Fruit fly (Drosophila melanogaster) whole organism, wandering third instar larva: ENCODE results near the gene CG42717.

Experiments used
- Abd-B ChIP-seq: fragments of >200 bp; optimal IDR thresholded peaks from 2 replicates; lab custom pipeline; 2017; ENCODE audit warnings: missing biosample characterization, missing genetic modification characterization
- CG9705 ChIP-seq: fragments of 200-800 bp; sonication (Bioruptor generic); optimal IDR thresholded peaks from 2 replicates; lab custom pipeline; 2018; ENCODE audit warnings: missing biosample characterization, mild to moderate bottlenecking, missing genetic modification characterization
- CrebA ChIP-seq: fragments of 200-800 bp; sonication (Bioruptor generic); optimal IDR thresholded peaks from 2 replicates; lab custom pipeline; 2016; ENCODE audit warnings: missing biosample characterization, mild to moderate bottlenecking, missing genetic modification characterization, borderline replicate concordance
- Dfd ChIP-seq: fragments of >200 bp; optimal IDR thresholded peaks from 2 replicates; lab custom pipeline; 2017; ENCODE audit warnings: missing biosample characterization, missing genetic modification characterization
- Dif ChIP-seq: fragments of 200-275, 200-300 bp; sonication (Bioruptor generic); optimal IDR thresholded peaks from 2 replicates; lab custom pipeline; 2018; ENCODE audit warnings: missing biosample characterization, missing genetic modification characterization; ENCODE audit not compliant: partially characterized antibody
- GATAd ChIP-seq: sonication (Bioruptor generic); optimal IDR thresholded peaks from 2 replicates; lab custom pipeline; 2016; ENCODE audit warnings: missing biosample characterization, missing genetic modification characterization
- HLH106 ChIP-seq: fragments of 200-800 bp; optimal IDR thresholded peaks from 3 replicates; lab custom pipeline; 2019; ENCODE audit warnings: missing biosample characterization, mild to moderate bottlenecking, missing genetic modification characterization, moderate library complexity
- Hnf4 ChIP-seq: fragments of 200-800 bp; sonication (Bioruptor generic); optimal IDR thresholded peaks from 2 replicates; lab custom pipeline; 2016; ENCODE audit warnings: missing biosample characterization, mild to moderate bottlenecking, missing genetic modification characterization
- Hr83 ChIP-seq: fragments of 200-300 bp; sonication (Bioruptor generic); optimal IDR thresholded peaks from 2 replicates; lab custom pipeline; 2016; ENCODE audit warnings: missing biosample characterization, mild to moderate bottlenecking, missing genetic modification characterization, moderate library complexity; ENCODE audit not compliant: poor library complexity, severe bottlenecking
- Mio ChIP-seq: sonication (Bioruptor generic); optimal IDR thresholded peaks from 2 replicates; lab custom pipeline; 2016; ENCODE audit warnings: missing biosample characterization, missing genetic modification characterization
- Myc ChIP-seq: fragments of >200 bp; optimal IDR thresholded peaks from 2 replicates; lab custom pipeline; 2017
- N ChIP-seq: fragments of >200 bp; optimal IDR thresholded peaks from 2 replicates; lab custom pipeline; 2018; ENCODE audit warnings: missing biosample characterization, missing external identifiers, missing genetic modification characterization
- OdsH ChIP-seq: fragments of 200-800 bp; sonication (Bioruptor generic); optimal IDR thresholded peaks from 2 replicates; lab custom pipeline; 2016; ENCODE audit warnings: missing biosample characterization, mild to moderate bottlenecking, missing genetic modification characterization
- Rel ChIP-seq, 2 experiments: fragments of 200-800 bp; sonication (Bioruptor generic) in 1 of 2; optimal IDR thresholded peaks; 2 replicates in 1 of 2; 3 replicates in 1 of 2; lab custom pipeline; 2016 to 2019; ENCODE audit warnings: mild to moderate bottlenecking in 2 of 2, missing biosample characterization in 2 of 2, missing genetic modification characterization in 2 of 2, moderate library complexity in 1 of 2
- Sp1 ChIP-seq: fragments of 200-800 bp; sonication (Bioruptor generic); optimal IDR thresholded peaks from 3 replicates; lab custom pipeline; 2019; ENCODE audit warnings: missing biosample characterization, mild to moderate bottlenecking, missing genetic modification characterization, moderate library complexity
- Vsx2 ChIP-seq: fragments of 200-300, 225-300 bp; sonication (Bioruptor generic); optimal IDR thresholded peaks from 2 replicates; lab custom pipeline; 2018; ENCODE audit warnings: missing biosample characterization, missing genetic modification characterization; ENCODE audit not compliant: partially characterized antibody
- br ChIP-seq: fragments of 200-800 bp; sonication (Bioruptor generic); optimal IDR thresholded peaks from 2 replicates; lab custom pipeline; 2016; ENCODE audit warnings: missing biosample characterization, missing genetic modification characterization
- dl ChIP-seq, 2 experiments: fragments of 175-275, 200-275 bp in 1 of 2; fragments of 200-275 bp in 1 of 2; sonication (Bioruptor generic); optimal IDR thresholded peaks; lab custom pipeline; 2018; ENCODE audit warnings: mild to moderate bottlenecking in 2 of 2, missing biosample characterization in 2 of 2, missing genetic modification characterization in 2 of 2, moderate library complexity in 2 of 2; ENCODE audit not compliant: partially characterized antibody in 2 of 2, insufficient read depth in 1 of 2
- foxo ChIP-seq, 2 experiments: fragments of 200-800 bp; sonication (Bioruptor generic); optimal IDR thresholded peaks; 2 replicates in 1 of 2; 3 replicates in 1 of 2; lab custom pipeline; 2016 to 2017; ENCODE audit warnings: missing biosample characterization in 2 of 2, missing genetic modification characterization in 2 of 2
- fru ChIP-seq: fragments of 200-800 bp; sonication (Bioruptor generic); optimal IDR thresholded peaks from 3 replicates; lab custom pipeline; 2016; ENCODE audit warnings: missing biosample characterization, mild to moderate bottlenecking, missing genetic modification characterization
- h ChIP-seq: fragments of 200-800 bp; sonication (Bioruptor generic); optimal IDR thresholded peaks from 3 replicates; lab custom pipeline; 2016; ENCODE audit warnings: missing biosample characterization, mild to moderate bottlenecking, missing genetic modification characterization
- jim ChIP-seq: fragments of 175-275, 200-325 bp; sonication (Bioruptor generic); optimal IDR thresholded peaks from 2 replicates; lab custom pipeline; 2016; ENCODE audit warnings: missing biosample characterization, mild to moderate bottlenecking, missing genetic modification characterization
- lola ChIP-seq: fragments of >200 bp; optimal IDR thresholded peaks from 2 replicates; lab custom pipeline; 2017; ENCODE audit warnings: missing biosample characterization, missing genetic modification characterization
- pan ChIP-seq: fragments of >200 bp; optimal IDR thresholded peaks from 2 replicates; lab custom pipeline; 2017
- rgr ChIP-seq: fragments of 200-800 bp; sonication (Bioruptor generic); optimal IDR thresholded peaks from 3 replicates; lab custom pipeline; 2016; ENCODE audit warnings: missing biosample characterization, mild to moderate bottlenecking, missing genetic modification characterization
- sage ChIP-seq: fragments of 200-800 bp; sonication (Bioruptor generic); optimal IDR thresholded peaks from 2 replicates; lab custom pipeline; 2016; ENCODE audit warnings: missing biosample characterization, mild to moderate bottlenecking, missing genetic modification characterization
- sv ChIP-seq: fragments of 200-800 bp; sonication (Bioruptor generic); optimal IDR thresholded peaks from 3 replicates; lab custom pipeline; 2016; ENCODE audit warnings: missing biosample characterization, missing genetic modification characterization
- tai ChIP-seq: sonication (Bioruptor generic); optimal IDR thresholded peaks from 2 replicates; lab custom pipeline; 2016; ENCODE audit warnings: missing biosample characterization, missing genetic modification characterization
- usp ChIP-seq: fragments of >200 bp; optimal IDR thresholded peaks from 2 replicates; lab custom pipeline; 2017; ENCODE audit warnings: missing biosample characterization, missing genetic modification characterization

CG42717 gene

dm6 chr3L:16015765-16016760 is 16.9 kb downstream of the CG42717 start (continued):
- TF ChIP-seq jim (GFP tag; lab: Kevin White, UChicago) (no peak), tai (no peak), rgr (GFP tag; lab: Kevin White, UChicago) (peak; percentile 12), GATAd (GFP tag; lab: Kevin White, UChicago) (no peak), Vsx2 (no peak), CrebA (no peak), foxo (GFP tag; optimal IDR thresholded peaks at IDR 0.05; lab: Kevin White, UChicago) (peak in 1 of 2 experiments; percentile 66), Hr83 (GFP tag; lab: Kevin White, UChicago) (no peak), Myc (lab: Kevin White, UChicago) (no peak), Abd-B (GFP tag; lab: Kevin White, UChicago) (no peak), fru (GFP tag; lab: Kevin White, UChicago) (peak; percentile 14), Rel (GFP tag; optimal IDR thresholded peaks at IDR 0.05; lab: Kevin White, UChicago) (no peak), Rel (tag; optimal IDR thresholded peaks at IDR 0.05; lab: Kevin White, UChicago) (no peak)

- TF ChIP-seq Rel (GFP tag; optimal IDR thresholded peaks at IDR 0.05; lab: Kevin White, UChicago) = no peak
- TF ChIP-seq Rel (tag; optimal IDR thresholded peaks at IDR 0.05; lab: Kevin White, UChicago) = no peak
- TF ChIP-seq rgr (GFP tag; lab: Kevin White, UChicago) = no peak
- TF ChIP-seq br (GFP tag; lab: Kevin White, UChicago) = no peak
- no peak for TF ChIP-seq OdsH (GFP tag; lab: Kevin White, UChicago)
- no peak for TF ChIP-seq CG9705 (GFP tag; lab: Kevin White, UChicago)
- no peak for TF ChIP-seq Mio (GFP tag; lab: Kevin White, UChicago)
- no peak for TF ChIP-seq N
- TF ChIP-seq, all 38 proteins: peak for 0
Measured at dm6 chr3L:16014515-16014914, 18.5 kb downstream of the CG42717 start.

dm6 chr3L:16013198-16013982 is 19.6 kb downstream of the CG42717 start:
- TF ChIP-seq br (GFP tag; lab: Kevin White, UChicago) = no peak
- TF ChIP-seq sv (GFP tag; lab: Kevin White, UChicago) = no peak
- TF ChIP-seq Abd-B (GFP tag; lab: Kevin White, UChicago) = no peak
- TF ChIP-seq CG9705 (GFP tag; lab: Kevin White, UChicago) = no peak
- peak; percentile 16 for TF ChIP-seq Dfd (GFP tag; lab: Kevin White, UChicago)
- no peak for TF ChIP-seq usp (GFP tag; lab: Kevin White, UChicago)
- TF ChIP-seq HLH106 (tag; lab: Kevin White, UChicago) = peak; percentile 18
- TF ChIP-seq Rel (GFP tag; optimal IDR thresholded peaks at IDR 0.05; lab: Kevin White, UChicago) = no peak
- TF ChIP-seq Rel (tag; optimal IDR thresholded peaks at IDR 0.05; lab: Kevin White, UChicago) = no peak
- no peak for TF ChIP-seq dl (GFP tag; optimal IDR thresholded peaks at IDR 0.05; lab: Kevin White, UChicago; ENCODE audit: insufficient read depth in 1 of 2, partially characterized antibody in 2 of 2)
- no peak for TF ChIP-seq pan
- peak; percentile 11 for TF ChIP-seq Sp1 (GFP tag; lab: Kevin White, UChicago)

DNA sequence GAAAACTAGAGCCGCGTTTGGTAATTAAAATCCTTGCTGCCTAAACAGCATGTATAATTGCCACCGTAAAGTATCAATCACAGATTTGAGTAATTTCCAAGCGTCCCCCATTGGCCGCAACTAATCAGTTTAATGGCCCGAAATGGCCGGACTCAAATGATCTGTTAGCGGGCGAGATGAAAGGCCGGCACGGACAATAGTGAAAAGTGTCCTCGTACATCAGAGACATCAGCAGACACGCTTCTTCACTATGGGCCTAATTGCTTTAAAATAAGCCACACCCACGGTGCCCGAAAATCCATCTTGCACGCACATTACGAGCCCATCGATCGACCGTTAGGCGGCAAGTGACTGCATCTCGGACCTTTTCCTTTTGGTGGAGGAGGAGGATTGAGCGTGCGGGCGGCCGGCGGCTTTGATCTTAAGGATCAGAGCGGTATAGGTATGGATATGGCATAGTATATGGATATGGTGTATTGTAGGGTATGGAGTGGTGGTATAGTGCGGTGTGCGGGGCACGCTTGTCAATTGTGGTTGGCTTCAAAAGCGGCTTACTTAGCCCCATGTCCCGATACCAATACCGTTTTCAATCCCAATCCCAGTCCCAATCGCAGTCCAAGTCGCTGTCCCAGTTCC is 20.6 kb downstream of the CG42717 start:
- TF ChIP-seq Hnf4 (no peak), sage (GFP tag; lab: Kevin White, UChicago) (no peak), Vsx2 (no peak), Sp1 (GFP tag; lab: Kevin White, UChicago) (no peak), Dif (GFP tag; lab: Kevin White, UChicago) (no peak), foxo (GFP tag; optimal IDR thresholded peaks at IDR 0.05; lab: Kevin White, UChicago) (no peak), h (GFP tag; lab: Kevin White, UChicago) (no peak), lola (GFP tag; lab: Kevin White, UChicago) (no peak), pan (no peak)
